Fruit fly (Drosophila melanogaster) whole organism, embryonic: ENCODE results near the gene Rpn1.
A peak's percentile ranks its signal among the peaks of the same experiment; 100 is the strongest.

Experiments
- Aef1 ChIP-seq: fragments of 200-800 bp; sonication (Bioruptor generic); IDR thresholded peaks from 3 replicates; pipeline ENCODE4 v1.3.6; 2022; ENCODE audit warnings: missing biosample characterization, missing genetic modification characterization
- BtbVII ChIP-seq: fragments of 200-800 bp; sonication (Bioruptor generic); optimal IDR thresholded peaks from 3 replicates; lab custom pipeline; 2017; ENCODE audit warnings: missing biosample characterization, mild to moderate bottlenecking, missing genetic modification characterization
- CG10366 ChIP-seq: fragments of 200-800 bp; sonication (Bioruptor generic); IDR thresholded peaks from 2 replicates; pipeline ENCODE4 v1.3.6; 2022; ENCODE audit warnings: missing biosample characterization, missing genetic modification characterization
- CG11398 ChIP-seq: fragments of 200-800 bp; sonication (Bioruptor generic); optimal IDR thresholded peaks from 2 replicates; lab custom pipeline; 2016; ENCODE audit warnings: missing biosample characterization, missing genetic modification characterization
- CG12071 ChIP-seq: fragments of 200-800 bp; sonication (Bioruptor generic); optimal IDR thresholded peaks from 3 replicates; lab custom pipeline; 2018; ENCODE audit warnings: missing biosample characterization, mild to moderate bottlenecking, missing genetic modification characterization
- CG1529 ChIP-seq: fragments of 200-800 bp; sonication (Bioruptor generic); optimal IDR thresholded peaks from 3 replicates; lab custom pipeline; 2018; ENCODE audit warnings: missing biosample characterization, missing genetic modification characterization
- CG18764 ChIP-seq: fragments of 200-800 bp; sonication (Bioruptor generic); optimal IDR thresholded peaks from 3 replicates; lab custom pipeline; 2016; ENCODE audit warnings: missing biosample characterization, missing genetic modification characterization
- CG2875 ChIP-seq: fragments of 200-800 bp; sonication (Bioruptor generic); optimal IDR thresholded peaks from 2 replicates; lab custom pipeline; 2017; ENCODE audit warnings: missing biosample characterization, mild to moderate bottlenecking, missing genetic modification characterization, missing genetic modification reagents
- CG31441 ChIP-seq: fragments of 200-800 bp; sonication (Bioruptor generic); IDR thresholded peaks from 2 replicates; pipeline ENCODE4 v1.3.6; 2022; ENCODE audit warnings: missing biosample characterization, missing genetic modification characterization
- CG3281 ChIP-seq: fragments of 200-800 bp; sonication (Bioruptor generic); optimal IDR thresholded peaks from 3 replicates; lab custom pipeline; 2017; ENCODE audit warnings: missing biosample characterization, mild to moderate bottlenecking, missing genetic modification characterization
- CG33557 ChIP-seq: fragments of 200-800 bp; sonication (Bioruptor generic); optimal IDR thresholded peaks from 2 replicates; lab custom pipeline; 2019; ENCODE audit warnings: missing biosample characterization, mild to moderate bottlenecking, missing genetic modification characterization, moderate library complexity
- CG34422 ChIP-seq: fragments of 200-800 bp; sonication (Bioruptor generic); IDR thresholded peaks from 3 replicates; pipeline ENCODE4 v1.3.6; 2022; ENCODE audit warnings: missing biosample characterization, missing genetic modification characterization
- CG4707 ChIP-seq: fragments of 200-800 bp; sonication (Bioruptor generic); optimal IDR thresholded peaks from 2 replicates; lab custom pipeline; 2018; ENCODE audit warnings: missing biosample characterization, mild to moderate bottlenecking, missing genetic modification characterization, moderate library complexity
- CG7271 ChIP-seq: fragments of 200-800 bp; sonication (Bioruptor generic); optimal IDR thresholded peaks from 2 replicates; lab custom pipeline; 2018; ENCODE audit warnings: missing biosample characterization, mild to moderate bottlenecking, missing genetic modification characterization, moderate library complexity
- CG7786 ChIP-seq: fragments of 200-800 bp; sonication (Bioruptor generic); optimal IDR thresholded peaks from 2 replicates; lab custom pipeline; 2016; ENCODE audit warnings: missing biosample characterization, missing genetic modification characterization
- CG7963 ChIP-seq: fragments of 200-800 bp; sonication (Bioruptor generic); IDR thresholded peaks from 3 replicates; pipeline ENCODE4 v1.3.6; 2022; ENCODE audit warnings: missing biosample characterization, missing genetic modification characterization; ENCODE audit not compliant: partially characterized antibody
- CG8944 ChIP-seq: fragments of 200-800 bp; sonication (Bioruptor generic); optimal IDR thresholded peaks from 3 replicates; lab custom pipeline; 2016; ENCODE audit warnings: missing biosample characterization, missing genetic modification characterization
- Dll ChIP-seq: fragments of 200-800 bp; sonication (Bioruptor generic); IDR thresholded peaks from 4 replicates; pipeline ENCODE4 v1.3.6; 2022; ENCODE audit warnings: missing biosample characterization, missing genetic modification characterization; ENCODE audit not compliant: partially characterized antibody
- Gug ChIP-seq: fragments of 200-800 bp; sonication (Bioruptor generic); IDR thresholded peaks from 4 replicates; pipeline ENCODE4 v1.3.6; 2022; ENCODE audit warnings: missing biosample characterization, missing genetic modification characterization
- Myb ChIP-seq: fragments of 200-800 bp; sonication (Bioruptor generic); optimal IDR thresholded peaks from 2 replicates; lab custom pipeline; 2016; ENCODE audit warnings: missing biosample characterization, missing genetic modification characterization
- NC2α ChIP-seq: fragments of 200-800 bp; sonication (Bioruptor generic); optimal IDR thresholded peaks from 2 replicates; lab custom pipeline; 2016; ENCODE audit warnings: missing biosample characterization, missing genetic modification characterization
- Rx ChIP-seq: fragments of 200-800 bp; sonication (Bioruptor generic); IDR thresholded peaks from 2 replicates; pipeline ENCODE4 v1.3.6; 2022; ENCODE audit warnings: missing biosample characterization, missing genetic modification characterization
- Usf ChIP-seq: fragments of 200-800 bp; sonication (Bioruptor generic); optimal IDR thresholded peaks from 2 replicates; lab custom pipeline; 2017; ENCODE audit warnings: missing genotype, missing biosample characterization, missing genetic modification characterization
- ab ChIP-seq: fragments of 200-800 bp; sonication (Bioruptor generic); optimal IDR thresholded peaks from 2 replicates; lab custom pipeline; 2016; ENCODE audit warnings: missing biosample characterization, missing genetic modification characterization
- ato ChIP-seq: fragments of 200-800 bp; sonication (Bioruptor generic); IDR thresholded peaks from 2 replicates; pipeline ENCODE4 v1.3.6; 2022; ENCODE audit warnings: missing biosample characterization, missing genetic modification characterization; ENCODE audit not compliant: partially characterized antibody
- bcd ChIP-seq: fragments of 200-800 bp; sonication (Bioruptor generic); optimal IDR thresholded peaks from 2 replicates; lab custom pipeline; 2017; ENCODE audit warnings: missing biosample characterization, mild to moderate bottlenecking, missing genetic modification characterization
- bigmax ChIP-seq: fragments of 200-800 bp; sonication (Bioruptor generic); optimal IDR thresholded peaks from 2 replicates; lab custom pipeline; 2018; ENCODE audit warnings: missing biosample characterization, mild to moderate bottlenecking, missing genetic modification characterization
- corto ChIP-seq: fragments of 200-800 bp; sonication (Bioruptor generic); optimal IDR thresholded peaks from 2 replicates; lab custom pipeline; 2016; ENCODE audit warnings: missing biosample characterization, mild to moderate bottlenecking, missing genetic modification characterization, moderate library complexity
- da ChIP-seq: fragments of 200-800 bp; sonication (Bioruptor generic); optimal IDR thresholded peaks from 2 replicates; lab custom pipeline; 2016; ENCODE audit warnings: missing biosample characterization, missing genetic modification characterization
- disco-r ChIP-seq: fragments of 200-800 bp; sonication (Bioruptor generic); optimal IDR thresholded peaks from 2 replicates; lab custom pipeline; 2016; ENCODE audit warnings: missing biosample characterization, missing genetic modification characterization
- dm ChIP-seq: fragments of 200-800 bp; sonication (Bioruptor generic); optimal IDR thresholded peaks from 3 replicates; lab custom pipeline; 2016; ENCODE audit warnings: missing biosample characterization, missing genetic modification characterization
- en ChIP-seq: fragments of 200-800 bp; sonication (Bioruptor generic); optimal IDR thresholded peaks from 2 replicates; lab custom pipeline; 2016; ENCODE audit warnings: missing biosample characterization, missing genetic modification characterization
- fd3F ChIP-seq: fragments of 200-800 bp; sonication (Bioruptor generic); optimal IDR thresholded peaks from 2 replicates; lab custom pipeline; 2018; ENCODE audit warnings: missing biosample characterization, mild to moderate bottlenecking, missing genetic modification characterization, moderate library complexity
- ftz-f1 ChIP-seq: fragments of 200-800 bp; sonication (Bioruptor generic); optimal IDR thresholded peaks from 2 replicates; lab custom pipeline; 2016; ENCODE audit warnings: missing biosample characterization, missing genetic modification characterization
- gt ChIP-seq: fragments of 200-800 bp; sonication (Bioruptor generic); IDR thresholded peaks from 2 replicates; pipeline ENCODE4 v1.3.6; 2022; ENCODE audit warnings: missing biosample characterization, missing genetic modification characterization
- knrl ChIP-seq: fragments of 200-800 bp; sonication (Bioruptor generic); IDR thresholded peaks from 3 replicates; pipeline ENCODE4 v1.3.6; 2022; ENCODE audit warnings: missing biosample characterization, missing genetic modification characterization; ENCODE audit not compliant: partially characterized antibody
- oc ChIP-seq: fragments of 200-800 bp; sonication (Bioruptor generic); optimal IDR thresholded peaks from 2 replicates; lab custom pipeline; 2018; ENCODE audit warnings: missing biosample characterization, mild to moderate bottlenecking, missing genetic modification characterization, moderate library complexity
- pan ChIP-seq, 4 experiments: fragments of >200 bp in 3 of 4; fragments of 200-800 bp in 1 of 4; sonication (Bioruptor generic) in 1 of 4; optimal IDR thresholded peaks in 3 of 4; IDR thresholded peaks in 1 of 4; 2 replicates each; pipeline versions ENCODE4 v1.3.6 to Lab custom; 2017 to 2022; ENCODE audit warnings: missing biosample characterization in 2 of 4, missing genetic modification characterization in 2 of 4, mixed read lengths in 1 of 4
- ranshi ChIP-seq: fragments of 200-800 bp; sonication (Bioruptor generic); IDR thresholded peaks from 2 replicates; pipeline ENCODE4 v1.3.6; 2022; ENCODE audit warnings: missing biosample characterization, missing genetic modification characterization
- repo ChIP-seq: fragments of 200-800 bp; sonication (Bioruptor generic); optimal IDR thresholded peaks from 2 replicates; lab custom pipeline; 2016; ENCODE audit warnings: missing biosample characterization, missing genetic modification characterization
- ro ChIP-seq: fragments of 200-800 bp; sonication (Bioruptor generic); IDR thresholded peaks from 2 replicates; pipeline ENCODE4 v1.3.6; 2022; ENCODE audit warnings: missing biosample characterization, missing genetic modification characterization
- scrt ChIP-seq: fragments of 200-800 bp; sonication (Bioruptor generic); optimal IDR thresholded peaks from 2 replicates; lab custom pipeline; 2018; ENCODE audit warnings: missing biosample characterization, mild to moderate bottlenecking, missing genetic modification characterization, moderate library complexity
- sens ChIP-seq: fragments of 200-800 bp; sonication (Bioruptor generic); peaks from one replicate; lab custom pipeline; 2016; ENCODE audit warnings: missing biosample characterization, missing genetic modification characterization
- sim ChIP-seq: fragments of 200-800 bp; sonication (Bioruptor generic); IDR thresholded peaks from 2 replicates; pipeline ENCODE4 v1.3.6; 2022; ENCODE audit warnings: missing biosample characterization, missing genetic modification characterization
- slbo ChIP-seq: fragments of 200-800 bp; sonication (Bioruptor generic); IDR thresholded peaks from 2 replicates; pipeline ENCODE4 v1.3.6; 2022; ENCODE audit warnings: missing biosample characterization, missing genetic modification characterization
- sob ChIP-seq: fragments of 200-800 bp; sonication (Bioruptor generic); IDR thresholded peaks from 2 replicates; pipeline ENCODE4 v1.3.6; 2022; ENCODE audit warnings: missing biosample characterization, missing genetic modification characterization
- stc ChIP-seq: fragments of 200-800 bp; sonication (Bioruptor generic); IDR thresholded peaks from 2 replicates; pipeline ENCODE4 v1.3.6; 2022; ENCODE audit warnings: missing biosample characterization, missing genetic modification characterization
- stwl ChIP-seq: fragments of 200-800 bp; sonication (Bioruptor generic); optimal IDR thresholded peaks from 3 replicates; lab custom pipeline; 2018; ENCODE audit warnings: missing biosample characterization, mild to moderate bottlenecking, missing genetic modification characterization, moderate library complexity
- zfh2 ChIP-seq: fragments of 200-800 bp; sonication (Bioruptor generic); optimal IDR thresholded peaks from 2 replicates; lab custom pipeline; 2016; ENCODE audit warnings: missing biosample characterization, missing genetic modification characterization

Rpn1 gene

DNA sequence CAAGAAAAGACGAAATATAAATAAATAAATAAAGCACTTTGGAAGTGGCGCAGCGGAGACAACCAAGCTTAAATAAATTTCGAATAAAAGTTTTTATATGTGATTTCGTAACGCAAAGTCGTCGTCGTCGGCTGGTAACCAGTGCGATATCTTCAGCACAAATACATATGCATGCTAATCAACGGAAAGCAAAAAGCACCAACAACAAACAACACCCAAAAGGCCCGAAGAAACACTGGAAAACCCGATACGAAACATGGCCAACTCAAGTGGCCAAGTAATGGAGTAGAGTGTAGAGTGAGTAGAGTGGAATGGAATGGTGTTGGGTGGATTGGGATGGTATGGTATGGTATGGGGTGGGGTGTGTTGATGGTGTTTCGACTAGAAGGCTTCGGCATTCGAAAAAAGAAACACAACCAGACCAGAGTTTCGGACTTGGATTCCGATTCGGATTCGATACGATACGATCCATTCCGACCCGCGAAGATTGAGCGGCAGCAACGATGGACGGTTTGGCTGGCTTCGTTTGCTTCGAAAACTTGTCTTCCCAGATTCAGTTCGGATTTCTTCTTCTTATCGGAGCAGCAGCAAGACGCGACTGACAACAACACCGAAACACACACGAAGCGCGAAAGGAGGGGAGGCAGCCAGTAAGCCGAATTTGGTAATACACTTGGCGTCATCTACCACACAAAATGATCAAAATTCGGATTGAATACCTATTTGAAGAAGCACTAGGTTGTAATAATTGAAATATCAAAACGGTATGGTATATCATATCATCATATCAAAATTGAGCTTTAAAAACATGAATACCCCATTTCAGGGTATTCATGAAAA is 12.1 kb upstream of the Rpn1 start (continued):
- peak; percentile 94 for TF ChIP-seq Aef1 (GFP tag; lab: Robert Waterston, UW)
- TF ChIP-seq CG7786 (GFP tag; lab: Kevin White, UChicago), result peak; percentile 97
- peak; percentile 95 for TF ChIP-seq bcd (GFP tag; lab: Kevin White, UChicago)
- TF ChIP-seq oc, result peak; percentile 92
- TF ChIP-seq stwl (tag; lab: Kevin White, UChicago), result peak; percentile 11
- peak; percentile 88 for TF ChIP-seq CG18764 (GFP tag; lab: Kevin White, UChicago)
- TF ChIP-seq CG31441 (GFP tag; lab: Robert Waterston, UW), result peak; percentile 92
- peak; percentile 90 for TF ChIP-seq dm (GFP tag; lab: Kevin White, UChicago)
- peak; percentile 72 for TF ChIP-seq gt (GFP tag; lab: Robert Waterston, UW)
- TF ChIP-seq Gug (GFP tag; lab: Robert Waterston, UW), result peak; percentile 95
- TF ChIP-seq CG7271 (tag; lab: Kevin White, UChicago), result peak; percentile 51
- peak; percentile 97 for TF ChIP-seq slbo (GFP tag; lab: Robert Waterston, UW)
- TF ChIP-seq pan (optimal IDR thresholded peaks at IDR 0.05; lab: Kevin White, UChicago), result no peak
- peak in 1 of 2 experiments; percentile 97 for TF ChIP-seq pan (GFP tag; optimal IDR thresholded peaks at IDR 0.05 in 1 of 2, IDR thresholded peaks at IDR 0.05 in 1 of 2)
- TF ChIP-seq CG7963 (GFP tag; lab: Robert Waterston, UW), result no peak
- TF ChIP-seq ro (GFP tag; lab: Robert Waterston, UW), result no peak; the same call in 1 of the 2 replicates
- no peak for TF ChIP-seq Dll (GFP tag; lab: Robert Waterston, UW)
- peak; percentile 84 for TF ChIP-seq CG1529
- peak; percentile 88 for TF ChIP-seq Myb (GFP tag; lab: Kevin White, UChicago)
- TF ChIP-seq sim (GFP tag; lab: Robert Waterston, UW), result no peak
- peak; percentile 89 for TF ChIP-seq CG2875 (GFP tag; lab: Kevin White, UChicago)
- peak; percentile 97 for TF ChIP-seq corto (GFP tag; lab: Kevin White, UChicago)
- TF ChIP-seq ftz-f1, result peak; percentile 65
- TF ChIP-seq ranshi (GFP tag; lab: Robert Waterston, UW), result peak; percentile 86; the same call in 1 of the 2 replicates
- peak; percentile 92 for TF ChIP-seq en (GFP tag; lab: Kevin White, UChicago)
- TF ChIP-seq zfh2 (GFP tag; lab: Kevin White, UChicago), result peak; percentile 97
- peak; percentile 95 for TF ChIP-seq CG11398 (GFP tag; lab: Kevin White, UChicago)
- peak; percentile 94 for TF ChIP-seq Rx
- peak; percentile 93 for TF ChIP-seq repo (GFP tag; lab: Kevin White, UChicago)
- peak; percentile 94 for TF ChIP-seq CG3281 (GFP tag; lab: Kevin White, UChicago)
- peak; percentile 95 for TF ChIP-seq fd3F
- TF ChIP-seq sob (GFP tag; lab: Robert Waterston, UW), result peak; percentile 95
- TF ChIP-seq sens (GFP tag; lab: Kevin White, UChicago), result peak; percentile 99
- peak; percentile 85 for TF ChIP-seq BtbVII
- peak; percentile 94 for TF ChIP-seq CG8944 (GFP tag; lab: Kevin White, UChicago)
- TF ChIP-seq CG33557 (GFP tag; lab: Kevin White, UChicago), result peak; percentile 45
- peak; percentile 87 for TF ChIP-seq da (GFP tag; lab: Kevin White, UChicago)
- TF ChIP-seq bigmax (GFP tag; lab: Kevin White, UChicago), result peak; percentile 43
- TF ChIP-seq stc (GFP tag; lab: Robert Waterston, UW), result peak; percentile 90
- peak; percentile 80 for TF ChIP-seq CG12071 (GFP tag; lab: Kevin White, UChicago)
- TF ChIP-seq CG4707 (GFP tag; lab: Kevin White, UChicago), result peak; percentile 86
- peak; percentile 94 for TF ChIP-seq disco-r (GFP tag; lab: Kevin White, UChicago)
- peak; percentile 92 for TF ChIP-seq ab (GFP tag; lab: Kevin White, UChicago)
- no peak for TF ChIP-seq knrl (GFP tag; lab: Robert Waterston, UW)
- peak; percentile 82 for TF ChIP-seq Usf (GFP tag; lab: Kevin White, UChicago)
- peak; percentile 91 for TF ChIP-seq scrt (GFP tag; lab: Kevin White, UChicago)
- TF ChIP-seq ato (GFP tag; lab: Robert Waterston, UW), result no peak
- TF ChIP-seq CG10366 (GFP tag; lab: Robert Waterston, UW), result peak; percentile 94
- TF ChIP-seq NC2α, result peak; percentile 90
- peak; percentile 84 for TF ChIP-seq CG34422 (GFP tag; lab: Robert Waterston, UW)
